Worm (Caenorhabditis elegans) whole organism, L2 larva: ENCODE data around the gene C06C3.7.

Source experiments
- C34F6.9 ChIP-seq: fragments of 150-350 bp; optimal IDR thresholded peaks from 2 replicates; lab custom pipeline; 2014; ENCODE audit warnings: missing biosample characterization, missing genetic modification characterization
- ZK546.5 ChIP-seq: sonication (generic microtip); optimal IDR thresholded peaks from 2 replicates; lab custom pipeline; 2017; ENCODE audit warnings: missing biosample characterization, missing genetic modification characterization
- alr-1 ChIP-seq: fragments of 150-350 bp; optimal IDR thresholded peaks from 2 replicates; lab custom pipeline; 2014; ENCODE audit warnings: missing biosample characterization, missing genetic modification characterization
- ama-1 ChIP-seq: fragments of 150-350 bp; optimal IDR thresholded peaks from 2 replicates; lab custom pipeline; 2018; ENCODE audit warnings: inconsistent platforms
- blmp-1 ChIP-seq: sonication (generic microtip); optimal IDR thresholded peaks from 2 replicates; lab custom pipeline; 2017; ENCODE audit warnings: missing genetic modification characterization, mild to moderate bottlenecking, missing compliant biosample characterization, antibody characterized with exemption, moderate library complexity; ENCODE audit not compliant: insufficient read depth
- ceh-16 ChIP-seq: fragments of 150-350 bp; optimal IDR thresholded peaks from 2 replicates; lab custom pipeline; 2014; ENCODE audit warnings: missing biosample characterization, missing genetic modification characterization
- ceh-82 ChIP-seq: fragments of 150-350 bp; optimal IDR thresholded peaks from 2 replicates; lab custom pipeline; 2014; ENCODE audit warnings: missing biosample characterization, missing genetic modification characterization
- crh-2 ChIP-seq: sonication (generic microtip); optimal IDR thresholded peaks from 2 replicates; lab custom pipeline; 2017; ENCODE audit warnings: missing biosample characterization, missing genetic modification characterization
- egl-27 ChIP-seq: sonication (generic microtip); optimal IDR thresholded peaks from 3 replicates; lab custom pipeline; 2017; ENCODE audit warnings: missing biosample characterization, missing genetic modification reagents, missing genetic modification characterization
- elt-3 ChIP-seq: sonication (generic microtip); optimal IDR thresholded peaks from 2 replicates; lab custom pipeline; 2017; ENCODE audit warnings: missing biosample characterization, missing genetic modification characterization
- fos-1 ChIP-seq: fragments of 150-350 bp; optimal IDR thresholded peaks from 2 replicates; lab custom pipeline; 2014; ENCODE audit warnings: missing biosample characterization, missing genetic modification characterization
- gmeb-1 ChIP-seq: fragments of 150-350 bp; optimal IDR thresholded peaks from 2 replicates; lab custom pipeline; 2014; ENCODE audit warnings: missing biosample characterization, missing genetic modification characterization
- lsy-2 ChIP-seq, 2 experiments: fragments of 150-350 bp in 1 of 2; sonication (generic microtip) in 1 of 2; optimal IDR thresholded peaks; 2 replicates each; lab custom pipeline; 2014 to 2017; ENCODE audit warnings: missing biosample characterization in 2 of 2, missing genetic modification characterization in 2 of 2
- mbf-1 ChIP-seq: sonication (generic microtip); optimal IDR thresholded peaks from 2 replicates; lab custom pipeline; 2017; ENCODE audit warnings: missing biosample characterization, missing genetic modification characterization
- mdl-1 ChIP-seq, 2 experiments: fragments of 150-350 bp in 1 of 2; sonication (generic microtip) in 1 of 2; optimal IDR thresholded peaks; 2 replicates each; lab custom pipeline; 2017; ENCODE audit warnings: missing biosample characterization in 2 of 2, missing genetic modification characterization in 2 of 2
- nhr-11 ChIP-seq: fragments of 150-350 bp; optimal IDR thresholded peaks from 2 replicates; lab custom pipeline; 2014; ENCODE audit warnings: missing biosample characterization, missing genetic modification characterization
- nhr-12 ChIP-seq: fragments of 150-350 bp; optimal IDR thresholded peaks from 2 replicates; lab custom pipeline; 2014; ENCODE audit warnings: missing biosample characterization, missing genetic modification characterization
- nhr-129 ChIP-seq: fragments of 150-350 bp; optimal IDR thresholded peaks from 2 replicates; lab custom pipeline; 2014; ENCODE audit warnings: missing biosample characterization, missing genetic modification characterization
- nhr-21 ChIP-seq: fragments of 150-350 bp; optimal IDR thresholded peaks from 2 replicates; lab custom pipeline; 2014; ENCODE audit warnings: missing biosample characterization, missing genetic modification characterization
- nhr-23 ChIP-seq: fragments of 150-350 bp; optimal IDR thresholded peaks from 2 replicates; lab custom pipeline; 2014; ENCODE audit warnings: missing biosample characterization, missing genetic modification reagents, missing genetic modification characterization
- nhr-237 ChIP-seq: fragments of 150-350 bp; optimal IDR thresholded peaks from 2 replicates; lab custom pipeline; 2014; ENCODE audit warnings: missing biosample characterization, missing genetic modification characterization
- nhr-25 ChIP-seq: fragments of 150-350 bp; sonication (generic microtip); optimal IDR thresholded peaks from 3 replicates; lab custom pipeline; 2014; ENCODE audit warnings: missing biosample characterization, missing genetic modification characterization
- nhr-77 ChIP-seq: fragments of 150-350 bp; optimal IDR thresholded peaks from 2 replicates; lab custom pipeline; 2014; ENCODE audit warnings: missing biosample characterization, missing genetic modification characterization
- sem-4 ChIP-seq: fragments of 150-350 bp; optimal IDR thresholded peaks from 2 replicates; lab custom pipeline; 2014; ENCODE audit warnings: missing biosample characterization, missing genetic modification reagents, missing genetic modification characterization
- skn-1 ChIP-seq: sonication (generic microtip); optimal IDR thresholded peaks from 2 replicates; lab custom pipeline; 2017; ENCODE audit warnings: missing biosample characterization, missing genetic modification characterization
- sma-3 ChIP-seq: sonication (generic microtip); optimal IDR thresholded peaks from 2 replicates; lab custom pipeline; 2016; ENCODE audit warnings: missing genetic modification reagents, missing genetic modification characterization, missing compliant biosample characterization
- sma-9 ChIP-seq, 2 experiments: fragments of 150-350 bp in 1 of 2; sonication (generic microtip) in 1 of 2; optimal IDR thresholded peaks; 2 replicates each; lab custom pipeline; 2014 to 2016; ENCODE audit warnings: missing genetic modification characterization in 2 of 2, mild to moderate bottlenecking in 1 of 2, missing biosample characterization in 1 of 2, missing compliant biosample characterization in 1 of 2, missing genetic modification reagents in 1 of 2, moderate library complexity in 1 of 2
- unc-39 ChIP-seq: fragments of 150-350 bp; optimal IDR thresholded peaks from 2 replicates; lab custom pipeline; 2014; ENCODE audit warnings: missing biosample characterization, missing genetic modification characterization
- unc-55 ChIP-seq: fragments of 150-350 bp; sonication (generic microtip); optimal IDR thresholded peaks from 3 replicates; lab custom pipeline; 2014; ENCODE audit warnings: missing biosample characterization, missing genetic modification reagents, missing genetic modification characterization
- unc-62 ChIP-seq: fragments of 150-350 bp; optimal IDR thresholded peaks from 2 replicates; lab custom pipeline; 2014; ENCODE audit warnings: missing biosample characterization, missing genetic modification reagents, missing genetic modification characterization
- ztf-1 ChIP-seq: fragments of 200-800 bp; sonication (Bioruptor generic); conservative IDR thresholded peaks from 2 replicates; pipeline ENCODE4 v1.3.6; 2022; ENCODE audit warnings: missing genetic modification characterization, missing compliant biosample characterization
- ztf-4 ChIP-seq: fragments of 150-350 bp; optimal IDR thresholded peaks from 2 replicates; lab custom pipeline; 2014; ENCODE audit warnings: missing biosample characterization, missing genetic modification characterization

The C06C3.7 gene

ce11 chrII:9385241-9385640, at the start of gene C06C3.7:
C06C3.7 (plus strand) TSS chrII:9385541.
- no peak for TF ChIP-seq unc-39 (tag; lab: Kevin White, UChicago)
- TF ChIP-seq alr-1 (tag; lab: Kevin White, UChicago): no peak
- TF ChIP-seq unc-62 (GFP tag; lab: Kevin White, UChicago): no peak

- TF ChIP-seq unc-55 (peak; percentile 32), nhr-237 (tag; lab: Kevin White, UChicago) (no peak), C34F6.9 (tag; lab: Kevin White, UChicago) (peak; percentile 40), ama-1 (lab: Kevin White, UChicago) (peak; percentile 81)
- TF ChIP-seq, all 48 proteins: peak for 3
These were observed 48.7 kb upstream of the C06C3.7 start for ce11 chrII:9336651-9337050.

DNA sequence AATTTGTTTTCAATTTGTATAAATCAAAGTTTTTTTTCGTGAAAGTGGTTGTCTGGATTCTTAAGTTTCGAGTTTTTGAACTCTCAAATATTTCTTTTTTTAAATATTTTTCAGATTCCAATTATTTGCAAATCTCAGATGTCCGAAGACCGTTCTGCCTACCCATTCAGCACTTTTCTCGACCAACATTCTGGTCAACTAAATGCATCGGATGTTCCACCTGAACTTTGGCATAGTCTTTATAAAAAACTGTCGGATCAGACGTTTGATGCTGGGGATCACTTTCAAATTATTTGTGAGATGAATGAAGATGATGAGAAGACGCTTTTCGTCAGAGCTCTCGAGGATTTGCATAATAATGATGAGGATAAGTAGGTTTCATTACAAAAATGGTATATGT, 46.5 kb upstream of the C06C3.7 start, which contains the start of gene ttll-12:
ttll-12 (plus strand) TSS at position 139 of the 400 bp plus-strand sequence.
- TF ChIP-seq alr-1 (tag; lab: Kevin White, UChicago) (no peak), ama-1 (lab: Kevin White, UChicago) (peak; percentile 89)

DNA sequence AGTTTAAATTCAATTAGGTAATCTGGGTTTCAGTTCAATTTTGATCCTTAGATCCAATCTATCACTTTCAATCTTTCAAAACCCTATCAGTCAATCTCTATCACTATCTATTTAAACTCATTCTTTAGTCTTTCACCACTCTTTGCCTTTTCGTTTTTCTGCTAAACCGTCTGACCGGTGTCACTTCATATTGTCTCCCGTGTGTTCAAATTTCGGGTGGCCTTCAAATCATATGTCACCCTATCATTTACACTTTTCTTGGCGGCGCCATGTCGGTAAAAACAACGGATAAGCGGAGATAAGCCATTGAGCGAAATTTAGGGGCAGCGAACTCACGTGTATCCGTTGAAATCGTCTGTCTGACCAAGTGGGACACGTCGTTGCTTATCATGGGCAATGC, 41.4 kb upstream of the C06C3.7 start:
- TF ChIP-seq ZK546.5 (tag; lab: Kevin White, UChicago) (no peak), sma-3 (GFP tag; lab: Kevin White, UChicago) (peak; percentile 67), nhr-25 (tag; lab: Kevin White, UChicago) (peak; percentile 69), nhr-129 (peak; percentile 54), blmp-1 (peak; percentile 85), gmeb-1 (tag; lab: Kevin White, UChicago) (peak; percentile 43), alr-1 (tag; lab: Kevin White, UChicago) (no peak), nhr-21 (tag; lab: Kevin White, UChicago) (peak; percentile 93), mdl-1 (tag; optimal IDR thresholded peaks at IDR 0.05; lab: Kevin White, UChicago) (peak in 1 of 2 experiments; percentile 7), fos-1 (tag; lab: Kevin White, UChicago) (peak; percentile 21), sma-9 (GFP tag; optimal IDR thresholded peaks at IDR 0.05; lab: Kevin White, UChicago) (peak; percentile 77), sma-9 (tag; optimal IDR thresholded peaks at IDR 0.05; lab: Kevin White, UChicago) (no peak), egl-27 (peak; percentile 44), lsy-2 (tag; optimal IDR thresholded peaks at IDR 0.05; lab: Kevin White, UChicago) (peak in 1 of 2 experiments; percentile 9), elt-3 (tag; lab: Kevin White, UChicago) (no peak)

DNA sequence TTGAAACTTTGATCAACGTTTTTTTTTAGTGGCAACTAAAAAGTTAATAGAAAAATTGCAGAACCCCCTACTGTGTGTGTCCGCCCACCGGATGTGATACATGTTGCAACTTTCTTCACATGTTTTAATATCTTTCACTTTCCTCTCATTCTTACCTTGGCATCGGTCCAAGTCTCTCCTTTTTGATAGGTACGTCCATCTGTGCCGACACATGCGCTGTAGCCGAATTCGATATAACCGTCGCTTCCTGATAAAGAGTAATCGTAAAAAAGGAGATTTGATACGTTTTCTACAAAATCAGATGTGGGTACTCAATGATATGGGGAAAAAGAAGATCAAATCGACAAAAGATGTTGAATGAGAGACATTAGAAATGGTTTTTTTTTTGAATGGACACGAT, 40.2 kb upstream of the C06C3.7 start:
- TF ChIP-seq nhr-23 (tag; lab: Kevin White, UChicago) (no peak), blmp-1 (peak; percentile 37), ztf-1 (GFP tag; lab: Robert Waterston, UW) (no peak), sma-9 (GFP tag; optimal IDR thresholded peaks at IDR 0.05; lab: Kevin White, UChicago) (peak; percentile 45), sma-9 (tag; optimal IDR thresholded peaks at IDR 0.05; lab: Kevin White, UChicago) (no peak), skn-1 (tag; lab: Kevin White, UChicago) (no peak), ceh-82 (tag; lab: Kevin White, UChicago) (no peak), ztf-4 (no peak), mdl-1 (tag; optimal IDR thresholded peaks at IDR 0.05; lab: Kevin White, UChicago) (no peak), gmeb-1 (tag; lab: Kevin White, UChicago) (no peak), egl-27 (no peak), nhr-21 (tag; lab: Kevin White, UChicago) (no peak), unc-62 (GFP tag; lab: Kevin White, UChicago) (no peak), alr-1 (tag; lab: Kevin White, UChicago) (no peak), nhr-12 (tag; lab: Kevin White, UChicago) (no peak), sem-4 (tag; lab: Kevin White, UChicago) (no peak)

DNA sequence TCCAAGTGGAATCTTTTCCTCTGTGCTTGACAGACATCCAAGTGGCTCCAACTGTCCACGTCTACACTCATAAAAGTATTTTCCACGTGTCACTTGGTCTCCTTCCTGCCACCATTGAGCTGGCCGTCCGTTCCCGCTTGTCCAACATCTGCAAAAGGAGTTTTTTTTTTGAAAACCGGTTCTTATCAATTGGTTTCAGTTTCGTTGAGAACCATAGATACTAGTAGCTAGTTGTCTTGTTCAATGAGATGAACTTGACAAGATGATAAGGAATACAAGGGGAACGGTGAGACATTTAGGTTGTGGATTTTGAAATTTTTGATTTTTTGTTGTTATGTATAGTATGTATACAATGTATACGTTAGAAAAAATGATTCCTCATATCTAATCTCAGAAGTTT, 39.5 kb upstream of the C06C3.7 start:
- TF ChIP-seq ceh-16 (tag; lab: Kevin White, UChicago) (no peak), mdl-1 (tag; optimal IDR thresholded peaks at IDR 0.05; lab: Kevin White, UChicago) (no peak), sem-4 (tag; lab: Kevin White, UChicago) (no peak), mbf-1 (no peak), ztf-1 (GFP tag; lab: Robert Waterston, UW) (no peak), crh-2 (tag; lab: Kevin White, UChicago) (no peak), nhr-77 (tag; lab: Kevin White, UChicago) (no peak), nhr-12 (tag; lab: Kevin White, UChicago) (no peak), ZK546.5 (tag; lab: Kevin White, UChicago) (no peak), nhr-11 (tag; lab: Kevin White, UChicago) (no peak)
